Fruit fly (Drosophila melanogaster) whole organism, embryonic: Measurements from ENCODE around the gene CG3224.

Experiments
- Atf3 ChIP-seq: fragments of 200-800 bp; sonication (Bioruptor generic); optimal IDR thresholded peaks from 3 replicates; lab custom pipeline; 2016; ENCODE audit warnings: missing biosample characterization, missing genetic modification characterization
- Bdp1 ChIP-seq: fragments of 200-800 bp; sonication (Bioruptor generic); optimal IDR thresholded peaks from 3 replicates; lab custom pipeline; 2016; ENCODE audit warnings: missing biosample characterization, missing genetic modification characterization
- CG10267 ChIP-seq: fragments of 200-800 bp; sonication (Bioruptor generic); optimal IDR thresholded peaks from 2 replicates; lab custom pipeline; 2018; ENCODE audit warnings: missing biosample characterization, mild to moderate bottlenecking, missing genetic modification characterization, moderate library complexity
- CG12769 ChIP-seq: fragments of 200-800 bp; sonication (Bioruptor generic); optimal IDR thresholded peaks from 2 replicates; lab custom pipeline; 2019; ENCODE audit warnings: missing biosample characterization, mild to moderate bottlenecking, missing genetic modification characterization, moderate library complexity
- CG13296 ChIP-seq: fragments of 200-800 bp; sonication (Bioruptor generic); optimal IDR thresholded peaks from 3 replicates; lab custom pipeline; 2018; ENCODE audit warnings: missing biosample characterization, mild to moderate bottlenecking, missing genetic modification characterization
- CG14441 ChIP-seq: fragments of 200-800 bp; sonication (Bioruptor generic); IDR thresholded peaks from 2 replicates; pipeline ENCODE4 v1.3.6; 2022; ENCODE audit warnings: missing biosample characterization, missing genetic modification characterization
- CG15073 ChIP-seq: fragments of 200-800 bp; sonication (Bioruptor generic); optimal IDR thresholded peaks from 2 replicates; lab custom pipeline; 2016; ENCODE audit warnings: missing biosample characterization, missing genetic modification characterization
- CG16779 ChIP-seq: fragments of 200-800 bp; sonication (Bioruptor generic); IDR thresholded peaks from 2 replicates; pipeline ENCODE4 v1.3.6; 2022; ENCODE audit warnings: missing biosample characterization, missing genetic modification characterization
- CG16813 ChIP-seq: fragments of 200-800 bp; sonication (Bioruptor generic); IDR thresholded peaks from 3 replicates; pipeline ENCODE4 v1.3.6; 2022; ENCODE audit warnings: missing biosample characterization, missing genetic modification characterization; ENCODE audit not compliant: partially characterized antibody
- CG17186 ChIP-seq: fragments of 200-800 bp; sonication (Bioruptor generic); optimal IDR thresholded peaks from 3 replicates; lab custom pipeline; 2017; ENCODE audit warnings: missing biosample characterization, missing genetic modification reagents, missing genetic modification characterization
- CG17328 ChIP-seq: fragments of 200-800 bp; sonication (Bioruptor generic); IDR thresholded peaks from 2 replicates; pipeline ENCODE4 v1.3.6; 2022; ENCODE audit warnings: missing biosample characterization, missing genetic modification characterization
- CG17361 ChIP-seq: fragments of 200-800 bp; sonication (Bioruptor generic); IDR thresholded peaks from 3 replicates; pipeline ENCODE4 v1.3.6; 2022; ENCODE audit warnings: missing biosample characterization, missing genetic modification characterization
- CG18262 ChIP-seq: fragments of 200-800 bp; optimal IDR thresholded peaks from 3 replicates; lab custom pipeline; 2019; ENCODE audit warnings: missing biosample characterization, mild to moderate bottlenecking, missing genetic modification characterization, moderate library complexity
- CG2202 ChIP-seq: fragments of 200-800 bp; sonication (Bioruptor generic); optimal IDR thresholded peaks from 2 replicates; lab custom pipeline; 2018; ENCODE audit warnings: missing biosample characterization, mild to moderate bottlenecking, missing genetic modification characterization
- CG3281 ChIP-seq: fragments of 200-800 bp; sonication (Bioruptor generic); optimal IDR thresholded peaks from 3 replicates; lab custom pipeline; 2017; ENCODE audit warnings: missing biosample characterization, mild to moderate bottlenecking, missing genetic modification characterization
- CG7357 ChIP-seq: fragments of 200-800 bp; sonication (Bioruptor generic); IDR thresholded peaks from 3 replicates; pipeline ENCODE4 v1.3.6; 2022; ENCODE audit warnings: missing biosample characterization, missing genetic modification characterization
- CG7372 ChIP-seq: fragments of 200-800 bp; sonication (Bioruptor generic); IDR thresholded peaks from 2 replicates; pipeline ENCODE4 v1.3.6; 2022; ENCODE audit warnings: missing biosample characterization, missing genetic modification characterization
- CG7745 ChIP-seq: fragments of 200-800 bp; sonication (Bioruptor generic); optimal IDR thresholded peaks from 2 replicates; lab custom pipeline; 2018; ENCODE audit warnings: missing biosample characterization, mild to moderate bottlenecking, missing genetic modification characterization, moderate library complexity
- CG9437 ChIP-seq: fragments of 200-800 bp; sonication (Bioruptor generic); optimal IDR thresholded peaks from 2 replicates; lab custom pipeline; 2018; ENCODE audit warnings: missing biosample characterization, mild to moderate bottlenecking, missing genetic modification characterization
- D ChIP-seq, 2 experiments: fragments of 200-800 bp in 1 of 2; fragments of >200 bp in 1 of 2; sonication (Bioruptor generic) in 1 of 2; optimal IDR thresholded peaks; 2 replicates in 1 of 2; 3 replicates in 1 of 2; lab custom pipeline; 2017; ENCODE audit warnings: mild to moderate bottlenecking in 1 of 2, missing biosample characterization in 1 of 2, missing genetic modification characterization in 1 of 2, missing genetic modification reagents in 1 of 2
- E2f2 ChIP-seq: fragments of 200-800 bp; sonication (Bioruptor generic); IDR thresholded peaks from 2 replicates; pipeline ENCODE4 v1.3.6; 2022; ENCODE audit warnings: missing biosample characterization, missing genetic modification characterization
- ERR ChIP-seq: fragments of 200-800 bp; sonication (Bioruptor generic); optimal IDR thresholded peaks from 2 replicates; lab custom pipeline; 2016; ENCODE audit warnings: missing biosample characterization, missing genetic modification characterization
- Ets97D ChIP-seq: fragments of 200-800 bp; sonication (Bioruptor generic); optimal IDR thresholded peaks from 3 replicates; lab custom pipeline; 2016; ENCODE audit warnings: missing biosample characterization, missing genetic modification characterization
- H15 ChIP-seq: fragments of 200-800 bp; sonication (Bioruptor generic); IDR thresholded peaks from 3 replicates; pipeline ENCODE4 v1.3.6; 2022; ENCODE audit warnings: missing biosample characterization, missing genetic modification characterization
- H2.0 ChIP-seq: fragments of 200-800 bp; sonication (Bioruptor generic); IDR thresholded peaks from 2 replicates; pipeline ENCODE4 v1.3.6; 2022; ENCODE audit warnings: missing biosample characterization, missing genetic modification characterization
- MESR4 ChIP-seq: fragments of 200-800 bp; sonication (Bioruptor generic); optimal IDR thresholded peaks from 2 replicates; lab custom pipeline; 2018; ENCODE audit warnings: missing biosample characterization, mild to moderate bottlenecking, missing genetic modification characterization, moderate library complexity
- NfI ChIP-seq: fragments of 200-800 bp; sonication (Bioruptor generic); optimal IDR thresholded peaks from 3 replicates; lab custom pipeline; 2018; ENCODE audit warnings: missing biosample characterization, mild to moderate bottlenecking, missing genetic modification characterization, moderate library complexity
- Optix ChIP-seq: fragments of 200-800 bp; sonication (Bioruptor generic); IDR thresholded peaks from 3 replicates; pipeline ENCODE4 v1.3.6; 2022; ENCODE audit warnings: missing biosample characterization, missing genetic modification characterization
- Sry-δ ChIP-seq: fragments of 200-800 bp; sonication (Bioruptor generic); optimal IDR thresholded peaks from 2 replicates; lab custom pipeline; 2016; ENCODE audit warnings: missing biosample characterization, missing genetic modification characterization
- Usf ChIP-seq: fragments of 200-800 bp; sonication (Bioruptor generic); optimal IDR thresholded peaks from 2 replicates; lab custom pipeline; 2017; ENCODE audit warnings: missing genotype, missing biosample characterization, missing genetic modification characterization
- br ChIP-seq: fragments of >200 bp; optimal IDR thresholded peaks from 2 replicates; lab custom pipeline; 2017
- caup ChIP-seq: fragments of 200-800 bp; sonication (Bioruptor generic); optimal IDR thresholded peaks from 3 replicates; lab custom pipeline; 2017; ENCODE audit warnings: missing biosample characterization, mild to moderate bottlenecking, missing genetic modification characterization, moderate library complexity; ENCODE audit not compliant: severe bottlenecking
- corto ChIP-seq: fragments of 200-800 bp; sonication (Bioruptor generic); optimal IDR thresholded peaks from 2 replicates; lab custom pipeline; 2016; ENCODE audit warnings: missing biosample characterization, mild to moderate bottlenecking, missing genetic modification characterization, moderate library complexity
- crc ChIP-seq: fragments of 200-800 bp; sonication (Bioruptor generic); optimal IDR thresholded peaks from 2 replicates; lab custom pipeline; 2016; ENCODE audit warnings: missing biosample characterization, missing genetic modification characterization
- dmrt99B ChIP-seq: fragments of 200-800 bp; sonication (Bioruptor generic); optimal IDR thresholded peaks from 2 replicates; lab custom pipeline; 2018; ENCODE audit warnings: missing biosample characterization, mild to moderate bottlenecking, missing genetic modification characterization, moderate library complexity
- emc ChIP-seq: fragments of 200-800 bp; sonication (Bioruptor generic); optimal IDR thresholded peaks from 2 replicates; lab custom pipeline; 2016; ENCODE audit warnings: missing biosample characterization, missing genetic modification characterization
- fd64A ChIP-seq: fragments of 200-800 bp; sonication (Bioruptor generic); optimal IDR thresholded peaks from 3 replicates; lab custom pipeline; 2018; ENCODE audit warnings: missing biosample characterization, mild to moderate bottlenecking, missing genetic modification characterization
- grn ChIP-seq: fragments of 200-800 bp; sonication (Bioruptor generic); optimal IDR thresholded peaks from 3 replicates; lab custom pipeline; 2017; ENCODE audit warnings: missing biosample characterization, missing genetic modification characterization
- hth ChIP-seq: fragments of >200 bp; optimal IDR thresholded peaks from 2 replicates; lab custom pipeline; 2017; ENCODE audit warnings: inconsistent platforms
- insv ChIP-seq, 2 experiments: fragments of 200-800 bp; sonication (Bioruptor generic); optimal IDR thresholded peaks; 3 replicates each; lab custom pipeline; 2016 to 2018; ENCODE audit warnings: missing biosample characterization in 2 of 2, missing genetic modification characterization in 2 of 2
- jigr1 ChIP-seq: fragments of 200-800 bp; sonication (Bioruptor generic); IDR thresholded peaks from 3 replicates; pipeline ENCODE4 v1.3.6; 2022; ENCODE audit warnings: missing biosample characterization, missing genetic modification characterization
- jumu ChIP-seq: fragments of 200-800 bp; sonication (Bioruptor generic); optimal IDR thresholded peaks from 3 replicates; lab custom pipeline; 2016; ENCODE audit warnings: missing biosample characterization, missing genetic modification characterization
- klu ChIP-seq: fragments of 200-800 bp; sonication (Bioruptor generic); IDR thresholded peaks from 2 replicates; pipeline ENCODE4 v1.3.6; 2022; ENCODE audit warnings: missing biosample characterization, missing genetic modification characterization
- knrl ChIP-seq: fragments of 200-800 bp; sonication (Bioruptor generic); IDR thresholded peaks from 3 replicates; pipeline ENCODE4 v1.3.6; 2022; ENCODE audit warnings: missing biosample characterization, missing genetic modification characterization; ENCODE audit not compliant: partially characterized antibody
- pita ChIP-seq: fragments of 200-800 bp; sonication (Bioruptor generic); optimal IDR thresholded peaks from 2 replicates; lab custom pipeline; 2017; ENCODE audit warnings: missing biosample characterization, mild to moderate bottlenecking, missing genetic modification characterization
- run ChIP-seq: fragments of 200-800 bp; sonication (Bioruptor generic); optimal IDR thresholded peaks from 3 replicates; lab custom pipeline; 2018; ENCODE audit warnings: missing biosample characterization, mild to moderate bottlenecking, missing genetic modification characterization
- sisA ChIP-seq: fragments of 200-800 bp; sonication (Bioruptor generic); IDR thresholded peaks from 2 replicates; pipeline ENCODE4 v1.3.6; 2022; ENCODE audit warnings: missing biosample characterization, missing genetic modification characterization
- tap ChIP-seq: fragments of 200-800 bp; optimal IDR thresholded peaks from 3 replicates; lab custom pipeline; 2019; ENCODE audit warnings: missing biosample characterization, mild to moderate bottlenecking, missing genetic modification characterization, moderate library complexity
- trem ChIP-seq: fragments of 200-800 bp; optimal IDR thresholded peaks from 3 replicates; lab custom pipeline; 2019; ENCODE audit warnings: missing biosample characterization, mild to moderate bottlenecking, missing genetic modification characterization, moderate library complexity
- trh ChIP-seq: fragments of 200-800 bp; sonication (Bioruptor generic); optimal IDR thresholded peaks from 2 replicates; lab custom pipeline; 2016; ENCODE audit warnings: missing biosample characterization, missing genetic modification characterization
- wek ChIP-seq: fragments of 200-800 bp; sonication (Bioruptor generic); optimal IDR thresholded peaks from 3 replicates; lab custom pipeline; 2018; ENCODE audit warnings: missing biosample characterization, mild to moderate bottlenecking, missing genetic modification characterization, moderate library complexity

CG3224 gene

dm6 chrX:6702028-6702433, 40.8 kb upstream of the CG3224 start (continued):
- TF ChIP-seq CG10267 (tag; lab: Kevin White, UChicago): peak; percentile 63
- peak; percentile 51; the same call in 1 of the 3 replicates for TF ChIP-seq jigr1 (GFP tag; lab: Robert Waterston, UW)
- TF ChIP-seq sisA (GFP tag; lab: Robert Waterston, UW): peak; percentile 77
- no peak for TF ChIP-seq Sry-δ (GFP tag; lab: Kevin White, UChicago)
- TF ChIP-seq klu (GFP tag; lab: Robert Waterston, UW): 0 out of 2 replicates have a peak, but pooled peaks have one; percentile 28
- TF ChIP-seq corto (GFP tag; lab: Kevin White, UChicago): no peak
- TF ChIP-seq Ets97D: no peak
- no peak for TF ChIP-seq emc (GFP tag; lab: Kevin White, UChicago)
- no peak for TF ChIP-seq knrl (GFP tag; lab: Robert Waterston, UW)
- no peak for TF ChIP-seq br (lab: Kevin White, UChicago)
- peak; percentile 25 for TF ChIP-seq CG12769 (tag; lab: Kevin White, UChicago)
- no peak for TF ChIP-seq hth (lab: Kevin White, UChicago)
- TF ChIP-seq ERR (GFP tag; lab: Kevin White, UChicago): no peak
- peak; percentile 45; the same call in 1 of the 2 replicates for TF ChIP-seq E2f2
- TF ChIP-seq insv (GFP tag; optimal IDR thresholded peaks at IDR 0.05; lab: Kevin White, UChicago): no peak
- TF ChIP-seq wek: peak; percentile 47
- TF ChIP-seq crc (GFP tag; lab: Kevin White, UChicago): no peak
- no peak for TF ChIP-seq caup (GFP tag; lab: Kevin White, UChicago)
- TF ChIP-seq dmrt99B (tag; lab: Kevin White, UChicago): peak; percentile 89
- TF ChIP-seq Atf3 (GFP tag; lab: Kevin White, UChicago): no peak
- TF ChIP-seq pita (GFP tag; lab: Kevin White, UChicago): no peak
- peak; percentile 5 for TF ChIP-seq CG17186 (GFP tag; lab: Kevin White, UChicago)
- TF ChIP-seq fd64A (GFP tag; lab: Kevin White, UChicago): peak; percentile 1
- peak; percentile 69 for TF ChIP-seq CG9437 (GFP tag; lab: Kevin White, UChicago)
- TF ChIP-seq H2.0 (GFP tag; lab: Robert Waterston, UW): peak; percentile 41; the same call in 1 of the 2 replicates
- TF ChIP-seq grn (GFP tag; lab: Kevin White, UChicago): no peak
- TF ChIP-seq Usf (GFP tag; lab: Kevin White, UChicago): no peak
- peak; percentile 31; the same call in 1 of the 2 replicates for TF ChIP-seq CG7372 (GFP tag; lab: Robert Waterston, UW)
- TF ChIP-seq NfI (GFP tag; lab: Kevin White, UChicago): peak; percentile 44
- no peak for TF ChIP-seq CG15073 (GFP tag; lab: Kevin White, UChicago)
- no peak for TF ChIP-seq trh (GFP tag; lab: Kevin White, UChicago)
- TF ChIP-seq CG17361 (GFP tag; lab: Robert Waterston, UW): peak; percentile 82
- peak; percentile 69 for TF ChIP-seq tap (tag; lab: Kevin White, UChicago)
- TF ChIP-seq CG16813 (GFP tag; lab: Robert Waterston, UW): no peak
- TF ChIP-seq D (optimal IDR thresholded peaks at IDR 0.05; lab: Kevin White, UChicago): no peak
- peak; percentile 63 for TF ChIP-seq D (GFP tag; optimal IDR thresholded peaks at IDR 0.05; lab: Kevin White, UChicago)
- peak; percentile 60; the same call in 1 of the 3 replicates for TF ChIP-seq Optix (GFP tag; lab: Robert Waterston, UW)
- no peak for TF ChIP-seq CG16779 (GFP tag; lab: Robert Waterston, UW)
- TF ChIP-seq CG3281 (GFP tag; lab: Kevin White, UChicago): peak; percentile 15
- TF ChIP-seq CG13296 (GFP tag; lab: Kevin White, UChicago): peak; percentile 17
- peak; percentile 38 for TF ChIP-seq jumu (GFP tag; lab: Kevin White, UChicago)
- no peak for TF ChIP-seq MESR4 (GFP tag; lab: Kevin White, UChicago)
- TF ChIP-seq run (tag; lab: Kevin White, UChicago): peak; percentile 54
- TF ChIP-seq CG7357 (GFP tag; lab: Robert Waterston, UW): peak; percentile 61; the same call in 1 of the 3 replicates
- TF ChIP-seq CG14441 (GFP tag; lab: Robert Waterston, UW): peak; percentile 84
- TF ChIP-seq trem (tag; lab: Kevin White, UChicago): peak; percentile 64
- peak; percentile 45 for TF ChIP-seq CG2202 (tag; lab: Kevin White, UChicago)
- peak; percentile 77 for TF ChIP-seq CG18262 (tag; lab: Kevin White, UChicago)
- TF ChIP-seq H15 (GFP tag; lab: Robert Waterston, UW): no peak; the same call in 2 of the 3 replicates
- TF ChIP-seq Bdp1 (GFP tag; lab: Kevin White, UChicago): no peak
- TF ChIP-seq CG7745 (tag; lab: Kevin White, UChicago): no peak
- 0 out of 2 replicates have a peak, but pooled peaks have one; percentile 31 for TF ChIP-seq CG17328 (GFP tag; lab: Robert Waterston, UW)
